Fruit fly (Drosophila melanogaster) S2 (cell line): ENCODE data around the gene COX5BL.

Source experiments
- CG8478 ChIP-seq: fragments of >200 bp; optimal IDR thresholded peaks from 2 replicates; lab custom pipeline; 2018
- CTCF ChIP-seq, 2 experiments: fragments of >200 bp; optimal IDR thresholded peaks; 2 replicates each; lab custom pipeline; 2018

- TF ChIP-seq CG8478, result no peak
- no peak for TF ChIP-seq CTCF (optimal IDR thresholded peaks at IDR 0.05; lab: Kevin White, UChicago)
These were observed 23.1 kb upstream of the COX5BL start for dm6 chr2L:6536044-6536581.
